Fruit fly (Drosophila melanogaster) whole organism, embryonic: ENCODE data around the gene Moca-cyp.

ENCODE experiments used
- Abd-B ChIP-seq: fragments of 200-800 bp; sonication (Bioruptor generic); optimal IDR thresholded peaks from 2 replicates; lab custom pipeline; 2018; ENCODE audit warnings: missing biosample characterization, mild to moderate bottlenecking, missing genetic modification characterization, moderate library complexity
- Blimp-1 ChIP-seq: fragments of 200-800 bp; sonication (Bioruptor generic); optimal IDR thresholded peaks from 3 replicates; lab custom pipeline; 2018; ENCODE audit warnings: missing biosample characterization, missing genetic modification characterization, mild to moderate bottlenecking, moderate library complexity, missing genetic modification reagents
- CG10274 ChIP-seq: fragments of 200-800 bp; sonication (Bioruptor generic); optimal IDR thresholded peaks from 3 replicates; lab custom pipeline; 2017; ENCODE audit warnings: missing biosample characterization, mild to moderate bottlenecking, missing genetic modification characterization
- CG13424 ChIP-seq: fragments of 200-800 bp; sonication (Bioruptor generic); optimal IDR thresholded peaks from 2 replicates; lab custom pipeline; 2019; ENCODE audit warnings: missing biosample characterization, mild to moderate bottlenecking, missing genetic modification characterization, moderate library complexity
- CG17328 ChIP-seq: fragments of 200-800 bp; sonication (Bioruptor generic); IDR thresholded peaks from 2 replicates; pipeline ENCODE4 v1.3.6; 2022; ENCODE audit warnings: missing biosample characterization, missing genetic modification characterization
- CG17361 ChIP-seq: fragments of 200-800 bp; sonication (Bioruptor generic); IDR thresholded peaks from 3 replicates; pipeline ENCODE4 v1.3.6; 2022; ENCODE audit warnings: missing biosample characterization, missing genetic modification characterization
- CG17385 ChIP-seq: fragments of 200-800 bp; sonication (Bioruptor generic); optimal IDR thresholded peaks from 3 replicates; lab custom pipeline; 2018; ENCODE audit warnings: missing biosample characterization, mild to moderate bottlenecking, missing genetic modification characterization
- CG18599 ChIP-seq: fragments of 200-800 bp; sonication (Bioruptor generic); optimal IDR thresholded peaks from 3 replicates; lab custom pipeline; 2017; ENCODE audit warnings: missing biosample characterization, missing genetic modification characterization, mild to moderate bottlenecking, moderate library complexity, missing genetic modification reagents
- CG30403 ChIP-seq: fragments of 200-800 bp; sonication (Bioruptor generic); optimal IDR thresholded peaks from 3 replicates; lab custom pipeline; 2016; ENCODE audit warnings: missing biosample characterization, missing genetic modification characterization
- CG31441 ChIP-seq: fragments of 200-800 bp; sonication (Bioruptor generic); IDR thresholded peaks from 2 replicates; pipeline ENCODE4 v1.3.6; 2022; ENCODE audit warnings: missing biosample characterization, missing genetic modification characterization
- CG3281 ChIP-seq: fragments of 200-800 bp; sonication (Bioruptor generic); optimal IDR thresholded peaks from 3 replicates; lab custom pipeline; 2017; ENCODE audit warnings: missing biosample characterization, mild to moderate bottlenecking, missing genetic modification characterization
- CG34224 ChIP-seq: fragments of 200-800 bp; sonication (Bioruptor generic); IDR thresholded peaks from 3 replicates; pipeline ENCODE4 v1.3.6; 2022; ENCODE audit warnings: missing biosample characterization, missing genetic modification characterization; ENCODE audit not compliant: partially characterized antibody
- CG4282 ChIP-seq: fragments of 200-800 bp; sonication (Bioruptor generic); optimal IDR thresholded peaks from 2 replicates; lab custom pipeline; 2016; ENCODE audit warnings: missing biosample characterization, missing genetic modification characterization
- CG6175 ChIP-seq: fragments of 200-800 bp; sonication (Bioruptor generic); IDR thresholded peaks from 3 replicates; pipeline ENCODE4 v1.3.6; 2022; ENCODE audit warnings: missing biosample characterization, missing genetic modification characterization
- CG6791 ChIP-seq: fragments of 200-800 bp; sonication (Bioruptor generic); IDR thresholded peaks from 3 replicates; pipeline ENCODE4 v1.3.6; 2022; ENCODE audit warnings: missing biosample characterization, missing genetic modification characterization; ENCODE audit not compliant: partially characterized antibody
- CG8388 ChIP-seq: fragments of 200-800 bp; sonication (Bioruptor generic); optimal IDR thresholded peaks from 2 replicates; lab custom pipeline; 2019; ENCODE audit warnings: missing biosample characterization, mild to moderate bottlenecking, missing genetic modification characterization, moderate library complexity
- Ets65A ChIP-seq: fragments of 200-800 bp; sonication (Bioruptor generic); peaks from one replicate; lab custom pipeline; 2016; ENCODE audit warnings: missing biosample characterization, missing genetic modification characterization
- Hr51 ChIP-seq, 2 experiments: fragments of 200-800 bp; sonication (Bioruptor generic); optimal IDR thresholded peaks; 2 replicates in 1 of 2; 3 replicates in 1 of 2; lab custom pipeline; 2016 to 2018; ENCODE audit warnings: missing biosample characterization in 2 of 2, missing genetic modification characterization in 2 of 2, mild to moderate bottlenecking in 1 of 2, moderate library complexity in 1 of 2
- Med ChIP-seq: fragments of 200-800 bp; sonication (Bioruptor generic); peaks from one replicate; lab custom pipeline; 2016; ENCODE audit warnings: missing biosample characterization, missing genetic modification characterization, mild to moderate bottlenecking, inconsistent platforms, moderate library complexity
- Nf-YA ChIP-seq: fragments of 200-800 bp; sonication (Bioruptor generic); IDR thresholded peaks from 2 replicates; pipeline ENCODE4 v1.3.6; 2022; ENCODE audit warnings: missing biosample characterization, missing genetic modification characterization
- Oaz ChIP-seq: fragments of 200-800 bp; sonication (Bioruptor generic); IDR thresholded peaks from 2 replicates; pipeline ENCODE4 v1.3.6; 2022; ENCODE audit warnings: missing biosample characterization, missing genetic modification characterization
- PHDP ChIP-seq: fragments of 200-800 bp; sonication (Bioruptor generic); optimal IDR thresholded peaks from 3 replicates; lab custom pipeline; 2018; ENCODE audit warnings: missing biosample characterization, mild to moderate bottlenecking, missing genetic modification characterization, moderate library complexity
- Sox102F ChIP-seq: fragments of 200-800 bp; sonication (Bioruptor generic); optimal IDR thresholded peaks from 2 replicates; lab custom pipeline; 2018; ENCODE audit warnings: missing biosample characterization, mild to moderate bottlenecking, missing genetic modification characterization, moderate library complexity
- chif ChIP-seq, 2 experiments: fragments of 200-800 bp; sonication (Bioruptor generic); optimal IDR thresholded peaks; 3 replicates each; lab custom pipeline; 2016; ENCODE audit warnings: missing biosample characterization in 2 of 2, missing genetic modification characterization in 2 of 2
- cwo ChIP-seq: fragments of 200-800 bp; sonication (Bioruptor generic); optimal IDR thresholded peaks from 3 replicates; lab custom pipeline; 2017; ENCODE audit warnings: missing biosample characterization, missing genetic modification characterization, mild to moderate bottlenecking, moderate library complexity, missing genetic modification reagents
- dm ChIP-seq: fragments of 200-800 bp; sonication (Bioruptor generic); optimal IDR thresholded peaks from 3 replicates; lab custom pipeline; 2016; ENCODE audit warnings: missing biosample characterization, missing genetic modification characterization
- dmrt99B ChIP-seq: fragments of 200-800 bp; sonication (Bioruptor generic); optimal IDR thresholded peaks from 2 replicates; lab custom pipeline; 2018; ENCODE audit warnings: missing biosample characterization, mild to moderate bottlenecking, missing genetic modification characterization, moderate library complexity
- dpn ChIP-seq, 2 experiments: fragments of 200-800 bp; sonication (Bioruptor generic); optimal IDR thresholded peaks; 3 replicates each; lab custom pipeline; 2016; ENCODE audit warnings: missing biosample characterization in 2 of 2, missing genetic modification characterization in 2 of 2
- dysf ChIP-seq: fragments of 200-800 bp; sonication (Bioruptor generic); IDR thresholded peaks from 3 replicates; pipeline ENCODE4 v1.3.6; 2022; ENCODE audit warnings: missing biosample characterization, missing genetic modification characterization
- ewg ChIP-seq: fragments of 200-800 bp; sonication (Bioruptor generic); optimal IDR thresholded peaks from 3 replicates; lab custom pipeline; 2017; ENCODE audit warnings: mild to moderate bottlenecking, missing biosample characterization, missing genetic modification reagents, missing genetic modification characterization
- fd64A ChIP-seq: fragments of 200-800 bp; sonication (Bioruptor generic); optimal IDR thresholded peaks from 3 replicates; lab custom pipeline; 2018; ENCODE audit warnings: missing biosample characterization, mild to moderate bottlenecking, missing genetic modification characterization
- gsb ChIP-seq: fragments of 200-800 bp; sonication (Bioruptor generic); IDR thresholded peaks from 2 replicates; pipeline ENCODE4 v1.3.6; 2022; ENCODE audit warnings: missing biosample characterization, missing genetic modification characterization
- gsb-n ChIP-seq: fragments of 200-800 bp; sonication (Bioruptor generic); optimal IDR thresholded peaks from 3 replicates; lab custom pipeline; 2018; ENCODE audit warnings: missing biosample characterization, mild to moderate bottlenecking, missing genetic modification characterization
- lab ChIP-seq: fragments of 200-800 bp; sonication (Bioruptor generic); optimal IDR thresholded peaks from 3 replicates; lab custom pipeline; 2017; ENCODE audit warnings: missing biosample characterization, missing genetic modification characterization, mild to moderate bottlenecking, moderate library complexity, missing genetic modification reagents
- nerfin-2 ChIP-seq: fragments of 200-800 bp; sonication (Bioruptor generic); IDR thresholded peaks from 2 replicates; pipeline ENCODE4 v1.3.6; 2022; ENCODE audit warnings: missing biosample characterization, missing genetic modification characterization; ENCODE audit not compliant: partially characterized antibody
- pfk ChIP-seq: fragments of 200-800 bp; sonication (Bioruptor generic); optimal IDR thresholded peaks from 2 replicates; lab custom pipeline; 2018; ENCODE audit warnings: missing biosample characterization, mild to moderate bottlenecking, missing genetic modification characterization, moderate library complexity
- prd ChIP-seq, 3 experiments: fragments of >200 bp in 2 of 3; fragments of 200-800 bp in 1 of 3; sonication (Bioruptor generic) in 1 of 3; optimal IDR thresholded peaks in 2 of 3; IDR thresholded peaks in 1 of 3; 2 replicates in 2 of 3; 3 replicates in 1 of 3; pipeline versions ENCODE4 v1.3.6 to Lab custom; 2017 to 2022; ENCODE audit warnings: missing biosample characterization in 1 of 3, missing genetic modification characterization in 1 of 3
- row ChIP-seq: fragments of 200-800 bp; sonication (Bioruptor generic); IDR thresholded peaks from 3 replicates; pipeline ENCODE4 v1.3.6; 2022; ENCODE audit warnings: missing biosample characterization, missing genetic modification characterization
- sens ChIP-seq: fragments of 200-800 bp; sonication (Bioruptor generic); peaks from one replicate; lab custom pipeline; 2016; ENCODE audit warnings: missing biosample characterization, missing genetic modification characterization
- sob ChIP-seq: fragments of 200-800 bp; sonication (Bioruptor generic); IDR thresholded peaks from 2 replicates; pipeline ENCODE4 v1.3.6; 2022; ENCODE audit warnings: missing biosample characterization, missing genetic modification characterization
- sqz ChIP-seq: fragments of 200-800 bp; sonication (Bioruptor generic); optimal IDR thresholded peaks from 3 replicates; lab custom pipeline; 2018; ENCODE audit warnings: missing biosample characterization, mild to moderate bottlenecking, missing genetic modification characterization
- unpg ChIP-seq: fragments of 200-800 bp; sonication (Bioruptor generic); optimal IDR thresholded peaks from 3 replicates; lab custom pipeline; 2018; ENCODE audit warnings: missing biosample characterization, mild to moderate bottlenecking, missing genetic modification characterization, moderate library complexity

The Moca-cyp gene

dm6 chr3R:28305959-28306358 lies 34.2 kb upstream of the Moca-cyp start (continued):
- TF ChIP-seq CG17385 (GFP tag; lab: Kevin White, UChicago) (peak; percentile 2), cwo (no peak), fd64A (GFP tag; lab: Kevin White, UChicago) (no peak), row (GFP tag; lab: Robert Waterston, UW) (peak; percentile 28; the same call in 1 of the 3 replicates), CG18599 (peak; percentile 44), Sox102F (GFP tag; lab: Kevin White, UChicago) (peak; percentile 41), unpg (GFP tag; lab: Kevin White, UChicago) (peak; percentile 36), Oaz (GFP tag; lab: Robert Waterston, UW) (peak; percentile 49; the same call in 1 of the 2 replicates), CG6175 (GFP tag; lab: Robert Waterston, UW) (no peak), Nf-YA (peak; percentile 31; the same call in 1 of the 2 replicates), CG3281 (GFP tag; lab: Kevin White, UChicago) (no peak), prd (optimal IDR thresholded peaks at IDR 0.05; lab: Kevin White, UChicago) (no peak), prd (GFP tag; IDR thresholded peaks at IDR 0.05; lab: Robert Waterston, UW) (peak; percentile 32; the same call in 2 of the 3 replicates), CG8388 (no peak), sob (0 out of 2 replicates have a peak, but pooled peaks have one; percentile 12), CG4282 (GFP tag; lab: Kevin White, UChicago) (no peak), sqz (GFP tag; lab: Kevin White, UChicago) (no peak), dmrt99B (peak; percentile 39), sens (GFP tag; lab: Kevin White, UChicago) (peak; percentile 77), CG34224 (GFP tag; lab: Robert Waterston, UW) (no peak), PHDP (tag; lab: Kevin White, UChicago) (peak; percentile 14), CG31441 (GFP tag; lab: Robert Waterston, UW) (0 out of 2 replicates have a peak, but pooled peaks have one; percentile 21), gsb-n (tag; lab: Kevin White, UChicago) (no peak), dpn (GFP tag; optimal IDR thresholded peaks at IDR 0.05; lab: Kevin White, UChicago) (no peak), dm (GFP tag; lab: Kevin White, UChicago) (no peak), ewg (GFP tag; lab: Kevin White, UChicago) (peak; percentile 0), Ets65A (GFP tag; lab: Kevin White, UChicago) (peak; percentile 86), CG17328 (GFP tag; lab: Robert Waterston, UW) (0 out of 2 replicates have a peak, but pooled peaks have one; percentile 14), dysf (GFP tag; lab: Robert Waterston, UW) (peak; percentile 16; the same call in 1 of the 3 replicates), gsb (no peak), Med (peak; percentile 66), CG30403 (peak; percentile 21), lab (GFP tag; lab: Kevin White, UChicago) (peak; percentile 17), CG6791 (GFP tag; lab: Robert Waterston, UW) (no peak), CG13424 (tag; lab: Kevin White, UChicago) (peak; percentile 20), pfk (GFP tag; lab: Kevin White, UChicago) (no peak), nerfin-2 (GFP tag; lab: Robert Waterston, UW) (no peak), CG17361 (GFP tag; lab: Robert Waterston, UW) (no peak), Hr51 (GFP tag; optimal IDR thresholded peaks at IDR 0.05; lab: Kevin White, UChicago) (peak in 1 of 2 experiments; percentile 24), Abd-B (GFP tag; lab: Kevin White, UChicago) (peak; percentile 38), CG10274 (GFP tag; lab: Kevin White, UChicago) (no peak), chif (GFP tag; optimal IDR thresholded peaks at IDR 0.05; lab: Kevin White, UChicago) (no peak), Blimp-1 (GFP tag; lab: Kevin White, UChicago) (peak; percentile 35)
